Worm (Caenorhabditis elegans) whole organism, L4/young adult: ENCODE data around the gene drap-1.

Experiments used
- W03F9.2 ChIP-seq: fragments of 150-350 bp; optimal IDR thresholded peaks from 2 replicates; lab custom pipeline; 2014; ENCODE audit warnings: missing biosample characterization, missing genetic modification characterization
- dao-5 ChIP-seq: sonication (generic microtip); optimal IDR thresholded peaks from 2 replicates; lab custom pipeline; 2016; ENCODE audit warnings: missing genotype, missing genetic modification characterization, moderate library complexity, missing compliant biosample characterization
- him-1 ChIP-seq: sonication (generic microtip); optimal IDR thresholded peaks from 2 replicates; lab custom pipeline; 2016; ENCODE audit warnings: missing genotype, missing genetic modification reagents, missing genetic modification characterization, missing compliant biosample characterization

ce11 chrV:9725719-9726118 is 4.2 kb upstream of the drap-1 start:
- no peak for TF ChIP-seq him-1 (tag; lab: Kevin White, UChicago)
- no peak for TF ChIP-seq dao-5
- no peak for TF ChIP-seq W03F9.2 (tag; lab: Kevin White, UChicago)
